Worm (Caenorhabditis elegans) whole organism, midembryonic: ENCODE measurements around the gene lnp-1.
A peak's percentile ranks its signal among the peaks of the same experiment; 100 is the strongest.

ENCODE experiments used
- T22C8.4 ChIP-seq: fragments of 200-800 bp; sonication (Bioruptor generic); IDR thresholded peaks from 2 replicates; pipeline ENCODE4 v1.3.6; 2022; ENCODE audit warnings: missing genetic modification characterization, missing compliant biosample characterization
- flt-1 ChIP-seq: fragments of 200-800 bp; sonication (Bioruptor generic); IDR thresholded peaks from 2 replicates; pipeline ENCODE4 v1.3.6; 2022; ENCODE audit warnings: missing genetic modification characterization, missing compliant biosample characterization
- klf-2 ChIP-seq: fragments of 200-800 bp; sonication (Bioruptor generic); conservative IDR thresholded peaks from 2 replicates; pipeline ENCODE4 v1.3.6; 2022; ENCODE audit warnings: missing genetic modification reagents, missing genetic modification characterization, missing compliant biosample characterization
- ref-1 ChIP-seq: fragments of 200-800 bp; sonication (Bioruptor generic); conservative IDR thresholded peaks from 2 replicates; pipeline ENCODE4 v1.3.6; 2022; ENCODE audit warnings: missing genetic modification reagents, missing genetic modification characterization, missing compliant biosample characterization
- ztf-29 ChIP-seq: fragments of 200-800 bp; sonication (Bioruptor generic); IDR thresholded peaks from 2 replicates; pipeline ENCODE4 v1.3.6; 2022; ENCODE audit warnings: missing genetic modification reagents, missing genetic modification characterization, missing compliant biosample characterization

- TF ChIP-seq T22C8.4 (GFP tag; lab: Robert Waterston, UW) = no peak
- peak; percentile 53; the same call in 1 of the 2 replicates for TF ChIP-seq flt-1 (GFP tag; lab: Robert Waterston, UW)
- TF ChIP-seq klf-2 = 0 out of 2 replicates have a peak, but pooled peaks have one; percentile 5
- no peak for TF ChIP-seq ref-1 (GFP tag; lab: Robert Waterston, UW)
- TF ChIP-seq ztf-29 (GFP tag; lab: Robert Waterston, UW) = no peak
Observed at ce11 chrX:4635643-4636042, 47.1 kb downstream of the lnp-1 start.
